Fruit fly (Drosophila melanogaster) whole organism, prepupa: ENCODE results near the gene TMEM216.
A peak's percentile ranks its signal among the peaks of the same experiment; 100 is the strongest.

Experiments
- Blimp-1 ChIP-seq: fragments of 200-800 bp; sonication (Bioruptor generic); optimal IDR thresholded peaks from 3 replicates; lab custom pipeline; 2017; ENCODE audit warnings: missing biosample characterization, missing genetic modification characterization, mild to moderate bottlenecking, moderate library complexity, missing genetic modification reagents
- CG10669 ChIP-seq: fragments of 200-800 bp; sonication (Bioruptor generic); optimal IDR thresholded peaks from 3 replicates; lab custom pipeline; 2018; ENCODE audit warnings: missing biosample characterization, mild to moderate bottlenecking, missing genetic modification characterization, moderate library complexity
- CG11294 ChIP-seq: fragments of 200-800 bp; sonication (Bioruptor generic); IDR thresholded peaks from 2 replicates; pipeline ENCODE4 v1.3.6; 2022; ENCODE audit warnings: missing biosample characterization, missing genetic modification characterization
- CG11762 ChIP-seq: fragments of 200-800 bp; sonication (Bioruptor generic); optimal IDR thresholded peaks from 3 replicates; lab custom pipeline; 2016; ENCODE audit warnings: missing biosample characterization, missing genetic modification characterization; ENCODE audit not compliant: insufficient read depth
- CG1621 ChIP-seq: fragments of 200-800 bp; sonication (Bioruptor generic); optimal IDR thresholded peaks from 3 replicates; lab custom pipeline; 2018; ENCODE audit warnings: missing biosample characterization, mild to moderate bottlenecking, missing genetic modification characterization
- CG16779 ChIP-seq: fragments of 200-800 bp; sonication (Bioruptor generic); optimal IDR thresholded peaks from 3 replicates; lab custom pipeline; 2017; ENCODE audit warnings: missing biosample characterization, mild to moderate bottlenecking, missing genetic modification characterization
- CG31627 ChIP-seq: fragments of 200-800 bp; sonication (Bioruptor generic); optimal IDR thresholded peaks from 3 replicates; lab custom pipeline; 2016; ENCODE audit warnings: missing biosample characterization, missing genetic modification characterization
- CG32006 ChIP-seq: fragments of 200-800 bp; sonication (Bioruptor generic); optimal IDR thresholded peaks from 3 replicates; lab custom pipeline; 2017; ENCODE audit warnings: missing biosample characterization, mild to moderate bottlenecking, missing genetic modification characterization
- CG34406 ChIP-seq: fragments of 200-800 bp; sonication (Bioruptor generic); optimal IDR thresholded peaks from 3 replicates; lab custom pipeline; 2016; ENCODE audit warnings: missing biosample characterization, missing genetic modification characterization
- CG3919 ChIP-seq: fragments of 200-800 bp; sonication (Bioruptor generic); optimal IDR thresholded peaks from 3 replicates; lab custom pipeline; 2016; ENCODE audit warnings: missing biosample characterization, missing genetic modification characterization
- CG6276 ChIP-seq: fragments of 200-800 bp; sonication (Bioruptor generic); optimal IDR thresholded peaks from 2 replicates; lab custom pipeline; 2017; ENCODE audit warnings: missing biosample characterization, mild to moderate bottlenecking, missing genetic modification characterization
- CG6792 ChIP-seq: fragments of 200-800 bp; sonication (Bioruptor generic); optimal IDR thresholded peaks from 3 replicates; lab custom pipeline; 2016; ENCODE audit warnings: missing biosample characterization, missing genetic modification characterization
- CG6808 ChIP-seq: fragments of 200-800 bp; sonication (Bioruptor generic); optimal IDR thresholded peaks from 3 replicates; lab custom pipeline; 2017; ENCODE audit warnings: missing biosample characterization, missing genetic modification characterization, mild to moderate bottlenecking, moderate library complexity, missing genetic modification reagents
- CG8119 ChIP-seq: fragments of 200-800 bp; sonication (Bioruptor generic); IDR thresholded peaks from 3 replicates; pipeline ENCODE4 v1.3.6; 2022; ENCODE audit warnings: missing biosample characterization, missing genetic modification characterization
- Eip75B ChIP-seq: fragments of 200-800 bp; sonication (Bioruptor generic); optimal IDR thresholded peaks from 3 replicates; lab custom pipeline; 2016; ENCODE audit warnings: missing biosample characterization, missing genetic modification characterization
- Eip78C ChIP-seq: fragments of 200-800 bp; sonication (Bioruptor generic); peaks from one replicate; lab custom pipeline; 2016; ENCODE audit warnings: missing biosample characterization, missing genetic modification characterization
- Ets21C ChIP-seq: fragments of 200-800 bp; sonication (Bioruptor generic); optimal IDR thresholded peaks from 3 replicates; lab custom pipeline; 2016; ENCODE audit warnings: missing biosample characterization, missing genetic modification characterization
- Ets96B ChIP-seq: fragments of 200-800 bp; optimal IDR thresholded peaks from 2 replicates; lab custom pipeline; 2019; ENCODE audit warnings: missing biosample characterization, mild to moderate bottlenecking, missing genetic modification characterization, moderate library complexity
- Gug ChIP-seq: fragments of 200-800 bp; sonication (Bioruptor generic); IDR thresholded peaks from 2 replicates; pipeline ENCODE4 v1.3.6; 2022; ENCODE audit warnings: missing biosample characterization, missing genetic modification characterization
- Hr38 ChIP-seq: sonication (Bioruptor generic); optimal IDR thresholded peaks from 2 replicates; lab custom pipeline; 2016; ENCODE audit warnings: missing biosample characterization, missing genetic modification characterization
- Hr39 ChIP-seq: fragments of 200-800 bp; sonication (Bioruptor generic); optimal IDR thresholded peaks from 2 replicates; lab custom pipeline; 2016; ENCODE audit warnings: missing biosample characterization, missing genetic modification characterization
- Lpt ChIP-seq: fragments of 200-800 bp; sonication (Bioruptor generic); optimal IDR thresholded peaks from 3 replicates; lab custom pipeline; 2016; ENCODE audit warnings: missing biosample characterization, missing genetic modification characterization
- Met ChIP-seq: fragments of 200-800 bp; sonication (Bioruptor generic); optimal IDR thresholded peaks from 3 replicates; lab custom pipeline; 2016; ENCODE audit warnings: missing biosample characterization, missing genetic modification characterization
- OdsH ChIP-seq: fragments of 200-800 bp; sonication (Bioruptor generic); optimal IDR thresholded peaks from 3 replicates; lab custom pipeline; 2016; ENCODE audit warnings: missing biosample characterization, missing genetic modification characterization
- Sox102F ChIP-seq: fragments of 200-800 bp; sonication (Bioruptor generic); optimal IDR thresholded peaks from 2 replicates; lab custom pipeline; 2016; ENCODE audit warnings: missing biosample characterization, mild to moderate bottlenecking, missing genetic modification characterization
- achi ChIP-seq: fragments of 200-800 bp; sonication (Bioruptor generic); optimal IDR thresholded peaks from 3 replicates; lab custom pipeline; 2016; ENCODE audit warnings: missing biosample characterization, missing genetic modification characterization
- dsx ChIP-seq: fragments of 200-800 bp; optimal IDR thresholded peaks from 3 replicates; lab custom pipeline; 2019; ENCODE audit warnings: missing biosample characterization, mild to moderate bottlenecking, missing genetic modification characterization, moderate library complexity; ENCODE audit not compliant: poor library complexity, severe bottlenecking
- eg ChIP-seq: fragments of 200-800 bp; sonication (Bioruptor generic); IDR thresholded peaks from 3 replicates; pipeline ENCODE4 v1.3.6; 2022; ENCODE audit warnings: missing biosample characterization, missing genetic modification characterization
- esn ChIP-seq: fragments of 200-800 bp; sonication (Bioruptor generic); optimal IDR thresholded peaks from 2 replicates; lab custom pipeline; 2016; ENCODE audit warnings: missing biosample characterization, mild to moderate bottlenecking, missing genetic modification characterization, moderate library complexity
- fd59A ChIP-seq: fragments of 200-800 bp; sonication (Bioruptor generic); optimal IDR thresholded peaks from 2 replicates; lab custom pipeline; 2017; ENCODE audit warnings: missing biosample characterization, mild to moderate bottlenecking, missing genetic modification characterization, missing genetic modification reagents
- fd85E ChIP-seq: fragments of 200-800 bp; sonication (Bioruptor generic); optimal IDR thresholded peaks from 3 replicates; lab custom pipeline; 2016; ENCODE audit warnings: missing biosample characterization, missing genetic modification characterization
- net ChIP-seq: fragments of 200-800 bp; sonication (Bioruptor generic); optimal IDR thresholded peaks from 3 replicates; lab custom pipeline; 2016; ENCODE audit warnings: missing biosample characterization, missing genetic modification characterization
- pdm3 ChIP-seq: fragments of 200-800 bp; sonication (Bioruptor generic); optimal IDR thresholded peaks from 3 replicates; lab custom pipeline; 2016; ENCODE audit warnings: missing biosample characterization, missing genetic modification characterization
- salr ChIP-seq, 2 experiments: fragments of 200-800 bp; sonication (Bioruptor generic); optimal IDR thresholded peaks; 3 replicates each; lab custom pipeline; 2016 to 2018; ENCODE audit warnings: missing biosample characterization in 2 of 2, missing genetic modification characterization in 2 of 2, mild to moderate bottlenecking in 1 of 2
- spab ChIP-seq: fragments of 200-800 bp; sonication (Bioruptor generic); optimal IDR thresholded peaks from 2 replicates; lab custom pipeline; 2017; ENCODE audit warnings: missing biosample characterization, mild to moderate bottlenecking, missing genetic modification characterization, missing genetic modification reagents
- ss ChIP-seq, 2 experiments: fragments of 200-800 bp; sonication (Bioruptor generic); optimal IDR thresholded peaks; 2 replicates in 1 of 2; 3 replicates in 1 of 2; lab custom pipeline; 2017 to 2018; ENCODE audit warnings: mild to moderate bottlenecking in 2 of 2, missing biosample characterization in 2 of 2, missing genetic modification characterization in 2 of 2, moderate library complexity in 1 of 2
- svp ChIP-seq: fragments of 200-800 bp; sonication (Bioruptor generic); peaks from one replicate; lab custom pipeline; 2016; ENCODE audit warnings: missing biosample characterization, missing genetic modification characterization
- vri ChIP-seq: fragments of 200-800 bp; sonication (Bioruptor generic); optimal IDR thresholded peaks from 3 replicates; lab custom pipeline; 2016; ENCODE audit warnings: missing biosample characterization, mild to moderate bottlenecking, missing genetic modification characterization

TMEM216 gene

dm6 chr3R:8739161-8739783 lies 23.2 kb downstream of the TMEM216 start:
- TF ChIP-seq spab (GFP tag; lab: Kevin White, UChicago) (peak; percentile 6), CG10669 (GFP tag; lab: Kevin White, UChicago) (peak; percentile 6), ss (GFP tag; optimal IDR thresholded peaks at IDR 0.05; lab: Kevin White, UChicago) (peak in 1 of 2 experiments; percentile 25), OdsH (no peak), Gug (GFP tag; lab: Robert Waterston, UW) (no peak), Eip75B (GFP tag; lab: Kevin White, UChicago) (peak; percentile 27), CG6808 (GFP tag; lab: Kevin White, UChicago) (peak; percentile 27), CG34406 (GFP tag; lab: Kevin White, UChicago) (no peak), fd85E (GFP tag; lab: Kevin White, UChicago) (no peak), salr (GFP tag; optimal IDR thresholded peaks at IDR 0.05; lab: Kevin White, UChicago) (no peak), Hr38 (GFP tag; lab: Kevin White, UChicago) (no peak), eg (GFP tag; lab: Robert Waterston, UW) (no peak), Eip78C (GFP tag; lab: Kevin White, UChicago) (peak; percentile 16), Met (GFP tag; lab: Kevin White, UChicago) (peak; percentile 24), esn (peak; percentile 33), svp (GFP tag; lab: Kevin White, UChicago) (peak; percentile 48), Ets96B (tag; lab: Kevin White, UChicago) (peak; percentile 48), achi (GFP tag; lab: Kevin White, UChicago) (peak; percentile 3)

- TF ChIP-seq svp (GFP tag; lab: Kevin White, UChicago) (peak; percentile 74), CG6792 (GFP tag; lab: Kevin White, UChicago) (no peak)
These were observed 24.1 kb downstream of the TMEM216 start for dm6 chr3R:8740118-8740517.

dm6 chr3R:8741248-8741647 lies 25.2 kb downstream of the TMEM216 start:
- TF ChIP-seq CG31627 (GFP tag; lab: Kevin White, UChicago): no peak
- TF ChIP-seq Sox102F (GFP tag; lab: Kevin White, UChicago): no peak
- no peak for TF ChIP-seq vri
- no peak for TF ChIP-seq Eip78C (GFP tag; lab: Kevin White, UChicago)
- TF ChIP-seq achi (GFP tag; lab: Kevin White, UChicago): no peak
- TF ChIP-seq CG1621: no peak
- no peak for TF ChIP-seq pdm3
- no peak for TF ChIP-seq dsx (GFP tag; lab: Kevin White, UChicago)
- TF ChIP-seq Ets21C (GFP tag; lab: Kevin White, UChicago): no peak
- TF ChIP-seq CG8119 (GFP tag; lab: Robert Waterston, UW): no peak

dm6 chr3R:8741941-8742340 lies 25.9 kb downstream of the TMEM216 start:
- TF ChIP-seq salr (GFP tag; optimal IDR thresholded peaks at IDR 0.05; lab: Kevin White, UChicago) (no peak), Eip78C (GFP tag; lab: Kevin White, UChicago) (peak; percentile 21), Ets21C (GFP tag; lab: Kevin White, UChicago) (no peak), CG34406 (GFP tag; lab: Kevin White, UChicago) (no peak), CG6808 (GFP tag; lab: Kevin White, UChicago) (no peak)

dm6 chr3R:8742661-8743060 lies 26.6 kb downstream of the TMEM216 start:
- TF ChIP-seq svp (GFP tag; lab: Kevin White, UChicago): no peak
- TF ChIP-seq Eip78C (GFP tag; lab: Kevin White, UChicago): peak; percentile 15

- no peak for TF ChIP-seq Blimp-1 (GFP tag; lab: Kevin White, UChicago)
- peak; percentile 35 for TF ChIP-seq Ets21C (GFP tag; lab: Kevin White, UChicago)
- peak; percentile 30 for TF ChIP-seq Eip78C (GFP tag; lab: Kevin White, UChicago)
- TF ChIP-seq CG8119 (GFP tag; lab: Robert Waterston, UW): peak; percentile 44; the same call in 1 of the 3 replicates
- no peak for TF ChIP-seq dsx (GFP tag; lab: Kevin White, UChicago)
- TF ChIP-seq Met (GFP tag; lab: Kevin White, UChicago): peak; percentile 69
- peak; percentile 84 for TF ChIP-seq svp (GFP tag; lab: Kevin White, UChicago)
- TF ChIP-seq fd59A (GFP tag; lab: Kevin White, UChicago): no peak
- TF ChIP-seq Hr39: peak; percentile 71
- peak; percentile 40 for TF ChIP-seq achi (GFP tag; lab: Kevin White, UChicago)
- TF ChIP-seq net: peak; percentile 18
- no peak for TF ChIP-seq salr (GFP tag; optimal IDR thresholded peaks at IDR 0.05; lab: Kevin White, UChicago)
- peak; percentile 4 for TF ChIP-seq CG6276 (GFP tag; lab: Kevin White, UChicago)
- peak; percentile 62 for TF ChIP-seq esn
- no peak for TF ChIP-seq CG16779 (tag; lab: Kevin White, UChicago)
- TF ChIP-seq Ets96B (tag; lab: Kevin White, UChicago): peak; percentile 20
- peak; percentile 38; the same call in 1 of the 2 replicates for TF ChIP-seq CG11294 (GFP tag; lab: Robert Waterston, UW)
- TF ChIP-seq CG3919 (GFP tag; lab: Kevin White, UChicago): peak; percentile 54
- peak; percentile 2 for TF ChIP-seq CG11762 (GFP tag; lab: Kevin White, UChicago)
- peak; percentile 48 for TF ChIP-seq CG32006 (GFP tag; lab: Kevin White, UChicago)
- no peak for TF ChIP-seq Lpt (GFP tag; lab: Kevin White, UChicago)
- no peak for TF ChIP-seq ss (GFP tag; optimal IDR thresholded peaks at IDR 0.05; lab: Kevin White, UChicago)
These were observed 28.2 kb downstream of the TMEM216 start for dm6 chr3R:8744198-8744597.
